Worm (Caenorhabditis elegans): Measurements from ENCODE around the gene raga-1.

raga-1 gene

ce11 chrII:11275484-11275883 lies 25.7 kb upstream of the raga-1 start:
- TF ChIP-seq ceh-40 (GFP tag; IDR thresholded peaks at IDR 0.05), result no peak
- no peak for TF ChIP-seq T26A5.8 (tag; optimal IDR thresholded peaks at IDR 0.05)
- no peak for TF ChIP-seq lin-40 (tag; optimal IDR thresholded peaks at IDR 0.05)
- TF ChIP-seq aptf-2 (GFP tag; conservative IDR thresholded peaks at IDR 0.05), result no peak
- no peak for TF ChIP-seq ztf-25 (GFP tag; IDR thresholded peaks at IDR 0.05)
- no peak for TF ChIP-seq madf-8 (GFP tag; conservative IDR thresholded peaks at IDR 0.05)
- no peak for TF ChIP-seq ama-1 (optimal IDR thresholded peaks at IDR 0.05)
- no peak for TF ChIP-seq ama-1 (GFP tag; optimal IDR thresholded peaks at IDR 0.05)
- TF ChIP-seq F52B5.7 (tag; optimal IDR thresholded peaks at IDR 0.05), result no peak
- no peak for TF ChIP-seq F49E8.2 (tag; optimal IDR thresholded peaks at IDR 0.05; ENCODE audit: insufficient read depth)

ce11 chrII:11276879-11277278 lies 24.3 kb upstream of the raga-1 start:
- no peak for TF ChIP-seq T26A5.8 (tag; optimal IDR thresholded peaks at IDR 0.05)
- TF ChIP-seq efl-1 (GFP tag; optimal IDR thresholded peaks at IDR 0.05), result no peak
- TF ChIP-seq hrde-1 (tag; optimal IDR thresholded peaks at IDR 0.05; ENCODE audit: borderline replicate concordance), result no peak
- no peak for TF ChIP-seq rec-8 (tag; optimal IDR thresholded peaks at IDR 0.05)
- no peak for TF ChIP-seq D2030.7 (GFP tag; IDR thresholded peaks at IDR 0.05)
- TF ChIP-seq mxl-1 (tag; optimal IDR thresholded peaks at IDR 0.05), result no peak
- TF ChIP-seq F52B5.7 (tag; optimal IDR thresholded peaks at IDR 0.05), result no peak
- no peak for TF ChIP-seq madf-6 (GFP tag; IDR thresholded peaks at IDR 0.05)
- no peak for TF ChIP-seq F23B12.7 (tag; optimal IDR thresholded peaks at IDR 0.05; ENCODE audit: insufficient read depth)
- no peak for TF ChIP-seq madf-10 (tag; optimal IDR thresholded peaks at IDR 0.05)
- no peak for TF ChIP-seq tbx-9 (tag; optimal IDR thresholded peaks at IDR 0.05; ENCODE audit: borderline replicate concordance)
- no peak for TF ChIP-seq athp-1 (tag; optimal IDR thresholded peaks at IDR 0.05)
- TF ChIP-seq atf-7 (tag; optimal IDR thresholded peaks at IDR 0.05), result no peak
- TF ChIP-seq sptf-2 (GFP tag; optimal IDR thresholded peaks at IDR 0.05), result no peak
- no peak for TF ChIP-seq fkh-3 (tag; optimal IDR thresholded peaks at IDR 0.05)
- TF ChIP-seq gei-17 (GFP tag; optimal IDR thresholded peaks at IDR 0.05), result no peak
- TF ChIP-seq lsy-27 (tag; optimal IDR thresholded peaks at IDR 0.05; ENCODE audit: borderline replicate concordance, insufficient read depth), result no peak
- TF ChIP-seq ztf-6 (GFP tag; IDR thresholded peaks at IDR 0.05), result no peak
- TF ChIP-seq lag-1 (GFP tag; IDR thresholded peaks at IDR 0.05), result no peak

- TF ChIP-seq cebp-2 (GFP tag; IDR thresholded peaks at IDR 0.05) (no peak), efl-1 (GFP tag; optimal IDR thresholded peaks at IDR 0.05) (no peak), zfh-2 (GFP tag; conservative IDR thresholded peaks at IDR 0.05) (0 out of 2 replicates have a peak, but pooled peaks have one; percentile 17), ekl-4 (GFP tag; IDR thresholded peaks at IDR 0.05) (no peak), B0336.3 (GFP tag; IDR thresholded peaks at IDR 0.05) (no peak), nfyb-1 (GFP tag; IDR thresholded peaks at IDR 0.05) (peak; percentile 72), let-526 (GFP tag; IDR thresholded peaks at IDR 0.05) (no peak), attf-3 (GFP tag; conservative IDR thresholded peaks at IDR 0.05) (no peak), ztf-22 (GFP tag; optimal IDR thresholded peaks at IDR 0.05) (no peak), F57A8.1 (GFP tag; optimal IDR thresholded peaks at IDR 0.05) (no peak), fkh-3 (tag; optimal IDR thresholded peaks at IDR 0.05) (no peak), Y53F4B.3 (GFP tag; IDR thresholded peaks at IDR 0.05) (no peak)
These were observed 21.2 kb upstream of the raga-1 start for ce11 chrII:11279971-11280370.

All from whole organism, young adult.